Worm (Caenorhabditis elegans) whole organism, L2 larva: Measurements from ENCODE around the gene F07A11.4.

Experiments used
- C34F6.9 ChIP-seq: fragments of 150-350 bp; optimal IDR thresholded peaks from 2 replicates; lab custom pipeline; 2014; ENCODE audit warnings: missing biosample characterization, missing genetic modification characterization
- F13H6.1 ChIP-seq: sonication (generic microtip); optimal IDR thresholded peaks from 2 replicates; lab custom pipeline; 2016; ENCODE audit warnings: missing genetic modification characterization, missing compliant biosample characterization
- R02D3.7 ChIP-seq: fragments of 150-350 bp; optimal IDR thresholded peaks from 2 replicates; lab custom pipeline; 2014; ENCODE audit warnings: missing biosample characterization, missing genetic modification characterization
- alr-1 ChIP-seq: fragments of 150-350 bp; optimal IDR thresholded peaks from 2 replicates; lab custom pipeline; 2014; ENCODE audit warnings: missing biosample characterization, missing genetic modification characterization
- aly-2 ChIP-seq: fragments of 150-350 bp; optimal IDR thresholded peaks from 2 replicates; lab custom pipeline; 2014; ENCODE audit warnings: missing biosample characterization, missing genetic modification characterization
- blmp-1 ChIP-seq: sonication (generic microtip); optimal IDR thresholded peaks from 2 replicates; lab custom pipeline; 2017; ENCODE audit warnings: missing genetic modification characterization, mild to moderate bottlenecking, missing compliant biosample characterization, antibody characterized with exemption, moderate library complexity; ENCODE audit not compliant: insufficient read depth
- ceh-16 ChIP-seq: fragments of 150-350 bp; optimal IDR thresholded peaks from 2 replicates; lab custom pipeline; 2014; ENCODE audit warnings: missing biosample characterization, missing genetic modification characterization
- crh-2 ChIP-seq: sonication (generic microtip); optimal IDR thresholded peaks from 2 replicates; lab custom pipeline; 2017; ENCODE audit warnings: missing biosample characterization, missing genetic modification characterization
- dmd-4 ChIP-seq: sonication (generic microtip); optimal IDR thresholded peaks from 2 replicates; lab custom pipeline; 2017; ENCODE audit warnings: missing biosample characterization, missing genetic modification characterization
- elt-1 ChIP-seq: fragments of 150-350 bp; optimal IDR thresholded peaks from 2 replicates; lab custom pipeline; 2014; ENCODE audit warnings: missing biosample characterization, missing genetic modification characterization
- elt-3 ChIP-seq: sonication (generic microtip); optimal IDR thresholded peaks from 2 replicates; lab custom pipeline; 2017; ENCODE audit warnings: missing biosample characterization, missing genetic modification characterization
- fos-1 ChIP-seq: fragments of 150-350 bp; optimal IDR thresholded peaks from 2 replicates; lab custom pipeline; 2014; ENCODE audit warnings: missing biosample characterization, missing genetic modification characterization
- gmeb-1 ChIP-seq: fragments of 150-350 bp; optimal IDR thresholded peaks from 2 replicates; lab custom pipeline; 2014; ENCODE audit warnings: missing biosample characterization, missing genetic modification characterization
- lin-39 ChIP-seq: fragments of 150-350 bp; optimal IDR thresholded peaks from 2 replicates; lab custom pipeline; 2014; ENCODE audit warnings: missing biosample characterization, missing genetic modification reagents, missing genetic modification characterization
- lsy-2 ChIP-seq, 2 experiments: fragments of 150-350 bp in 1 of 2; sonication (generic microtip) in 1 of 2; optimal IDR thresholded peaks; 2 replicates each; lab custom pipeline; 2014 to 2017; ENCODE audit warnings: missing biosample characterization in 2 of 2, missing genetic modification characterization in 2 of 2
- mab-5 ChIP-seq: fragments of 150-350 bp; optimal IDR thresholded peaks from 2 replicates; lab custom pipeline; 2014; ENCODE audit warnings: missing biosample characterization, missing genetic modification characterization
- mbf-1 ChIP-seq: sonication (generic microtip); optimal IDR thresholded peaks from 2 replicates; lab custom pipeline; 2017; ENCODE audit warnings: missing biosample characterization, missing genetic modification characterization
- mdl-1 ChIP-seq, 2 experiments: fragments of 150-350 bp in 1 of 2; sonication (generic microtip) in 1 of 2; optimal IDR thresholded peaks; 2 replicates each; lab custom pipeline; 2017; ENCODE audit warnings: missing biosample characterization in 2 of 2, missing genetic modification characterization in 2 of 2
- nhr-10 ChIP-seq: sonication (generic microtip); optimal IDR thresholded peaks from 2 replicates; lab custom pipeline; 2017; ENCODE audit warnings: missing biosample characterization, missing genetic modification characterization
- nhr-11 ChIP-seq: fragments of 150-350 bp; optimal IDR thresholded peaks from 2 replicates; lab custom pipeline; 2014; ENCODE audit warnings: missing biosample characterization, missing genetic modification characterization
- nhr-12 ChIP-seq: fragments of 150-350 bp; optimal IDR thresholded peaks from 2 replicates; lab custom pipeline; 2014; ENCODE audit warnings: missing biosample characterization, missing genetic modification characterization
- nhr-129 ChIP-seq: fragments of 150-350 bp; optimal IDR thresholded peaks from 2 replicates; lab custom pipeline; 2014; ENCODE audit warnings: missing biosample characterization, missing genetic modification characterization
- nhr-21 ChIP-seq: fragments of 150-350 bp; optimal IDR thresholded peaks from 2 replicates; lab custom pipeline; 2014; ENCODE audit warnings: missing biosample characterization, missing genetic modification characterization
- nhr-23 ChIP-seq: fragments of 150-350 bp; optimal IDR thresholded peaks from 2 replicates; lab custom pipeline; 2014; ENCODE audit warnings: missing biosample characterization, missing genetic modification reagents, missing genetic modification characterization
- nhr-237 ChIP-seq: fragments of 150-350 bp; optimal IDR thresholded peaks from 2 replicates; lab custom pipeline; 2014; ENCODE audit warnings: missing biosample characterization, missing genetic modification characterization
- nhr-25 ChIP-seq: fragments of 150-350 bp; sonication (generic microtip); optimal IDR thresholded peaks from 3 replicates; lab custom pipeline; 2014; ENCODE audit warnings: missing biosample characterization, missing genetic modification characterization
- nhr-6 ChIP-seq: fragments of 150-350 bp; optimal IDR thresholded peaks from 2 replicates; lab custom pipeline; 2014; ENCODE audit warnings: missing biosample characterization, missing genetic modification characterization
- nhr-77 ChIP-seq: fragments of 150-350 bp; optimal IDR thresholded peaks from 2 replicates; lab custom pipeline; 2014; ENCODE audit warnings: missing biosample characterization, missing genetic modification characterization
- peb-1 ChIP-seq: fragments of 150-350 bp; optimal IDR thresholded peaks from 2 replicates; lab custom pipeline; 2014; ENCODE audit warnings: missing biosample characterization, missing genetic modification characterization
- sem-4 ChIP-seq: fragments of 150-350 bp; optimal IDR thresholded peaks from 2 replicates; lab custom pipeline; 2014; ENCODE audit warnings: missing biosample characterization, missing genetic modification reagents, missing genetic modification characterization
- skn-1 ChIP-seq: sonication (generic microtip); optimal IDR thresholded peaks from 2 replicates; lab custom pipeline; 2017; ENCODE audit warnings: missing biosample characterization, missing genetic modification characterization
- sma-3 ChIP-seq: sonication (generic microtip); optimal IDR thresholded peaks from 2 replicates; lab custom pipeline; 2016; ENCODE audit warnings: missing genetic modification reagents, missing genetic modification characterization, missing compliant biosample characterization
- sma-9 ChIP-seq, 2 experiments: fragments of 150-350 bp in 1 of 2; sonication (generic microtip) in 1 of 2; optimal IDR thresholded peaks; 2 replicates each; lab custom pipeline; 2014 to 2016; ENCODE audit warnings: missing genetic modification characterization in 2 of 2, mild to moderate bottlenecking in 1 of 2, missing biosample characterization in 1 of 2, missing compliant biosample characterization in 1 of 2, missing genetic modification reagents in 1 of 2, moderate library complexity in 1 of 2
- snpc-4 ChIP-seq: fragments of 150-350 bp; optimal IDR thresholded peaks from 2 replicates; lab custom pipeline; 2014; ENCODE audit warnings: missing biosample characterization, missing genetic modification characterization
- unc-62 ChIP-seq: fragments of 150-350 bp; optimal IDR thresholded peaks from 2 replicates; lab custom pipeline; 2014; ENCODE audit warnings: missing biosample characterization, missing genetic modification reagents, missing genetic modification characterization
- zag-1 ChIP-seq: fragments of 150-350 bp; optimal IDR thresholded peaks from 2 replicates; lab custom pipeline; 2014; ENCODE audit warnings: missing biosample characterization, missing genetic modification characterization
- ztf-11 ChIP-seq: sonication (generic microtip); optimal IDR thresholded peaks from 2 replicates; lab custom pipeline; 2017; ENCODE audit warnings: missing biosample characterization, missing genetic modification characterization
- ztf-4 ChIP-seq: fragments of 150-350 bp; optimal IDR thresholded peaks from 2 replicates; lab custom pipeline; 2014; ENCODE audit warnings: missing biosample characterization, missing genetic modification characterization

F07A11.4 gene

DNA sequence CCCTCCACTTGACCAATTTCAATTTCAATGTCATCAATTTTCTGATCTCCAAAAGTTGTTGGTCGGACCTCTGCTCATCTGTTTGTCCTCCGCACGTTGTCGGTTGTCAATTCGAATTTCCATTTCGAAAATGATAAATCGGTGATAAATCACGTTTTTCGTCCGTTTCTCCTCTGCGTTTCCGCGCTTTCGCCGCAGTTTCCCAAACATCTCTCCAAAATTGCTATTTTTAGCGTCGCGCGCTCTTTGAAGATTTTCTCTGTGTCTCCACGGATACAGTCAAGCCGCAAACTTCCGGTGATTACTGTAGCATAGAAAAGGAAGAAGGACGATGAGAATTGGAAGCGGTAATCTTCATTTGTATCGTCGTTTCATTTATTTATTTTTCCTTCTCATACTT, 41.2 kb downstream of the F07A11.4 start (continued):
- TF ChIP-seq unc-62 (GFP tag; lab: Kevin White, UChicago) (no peak), elt-1 (tag; lab: Kevin White, UChicago) (no peak), R02D3.7 (tag; lab: Kevin White, UChicago) (no peak), mdl-1 (tag; optimal IDR thresholded peaks at IDR 0.05; lab: Kevin White, UChicago) (peak in 1 of 2 experiments; percentile 39), peb-1 (no peak), dmd-4 (no peak), aly-2 (no peak), skn-1 (tag; lab: Kevin White, UChicago) (no peak), mab-5 (no peak), fos-1 (tag; lab: Kevin White, UChicago) (no peak), ztf-4 (tag; lab: Kevin White, UChicago) (no peak), zag-1 (no peak), nhr-23 (tag; lab: Kevin White, UChicago) (no peak), nhr-10 (tag; lab: Kevin White, UChicago) (no peak), sma-9 (GFP tag; optimal IDR thresholded peaks at IDR 0.05; lab: Kevin White, UChicago) (peak; percentile 75), sma-9 (tag; optimal IDR thresholded peaks at IDR 0.05; lab: Kevin White, UChicago) (no peak), nhr-25 (tag; lab: Kevin White, UChicago) (peak; percentile 69), sma-3 (GFP tag; lab: Kevin White, UChicago) (peak; percentile 86)
- TF ChIP-seq, all 48 proteins: peak for 10

DNA sequence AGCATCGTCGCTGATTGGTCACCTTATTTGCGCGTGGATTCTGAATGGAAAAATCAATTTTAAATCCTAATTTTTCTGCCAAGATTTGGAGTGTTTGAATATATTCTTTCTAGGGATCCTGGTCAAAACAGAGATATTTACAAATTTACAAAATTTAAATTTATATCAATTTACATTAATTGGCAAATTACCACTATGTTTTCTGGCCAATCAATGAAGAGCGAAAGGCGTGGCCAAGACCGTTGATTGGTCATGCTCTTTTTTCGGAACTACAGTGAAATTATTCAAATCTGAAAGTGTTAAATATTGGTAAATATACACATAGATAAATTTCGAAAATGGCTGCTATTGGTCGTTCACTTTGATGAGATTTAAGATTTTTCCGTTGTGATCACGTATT, 41.9 kb downstream of the F07A11.4 start:
- no peak for TF ChIP-seq fos-1 (tag; lab: Kevin White, UChicago)
- no peak for TF ChIP-seq lsy-2 (tag; optimal IDR thresholded peaks at IDR 0.05; lab: Kevin White, UChicago)
- no peak for TF ChIP-seq nhr-12
- TF ChIP-seq nhr-25 (tag; lab: Kevin White, UChicago), result no peak
- TF ChIP-seq snpc-4 (tag; lab: Kevin White, UChicago), result no peak
- TF ChIP-seq ztf-11 (tag; lab: Kevin White, UChicago), result no peak
- TF ChIP-seq mab-5, result no peak
- no peak for TF ChIP-seq elt-3 (tag; lab: Kevin White, UChicago)
- no peak for TF ChIP-seq gmeb-1 (tag; lab: Kevin White, UChicago)
- no peak for TF ChIP-seq ceh-16 (tag; lab: Kevin White, UChicago)

DNA sequence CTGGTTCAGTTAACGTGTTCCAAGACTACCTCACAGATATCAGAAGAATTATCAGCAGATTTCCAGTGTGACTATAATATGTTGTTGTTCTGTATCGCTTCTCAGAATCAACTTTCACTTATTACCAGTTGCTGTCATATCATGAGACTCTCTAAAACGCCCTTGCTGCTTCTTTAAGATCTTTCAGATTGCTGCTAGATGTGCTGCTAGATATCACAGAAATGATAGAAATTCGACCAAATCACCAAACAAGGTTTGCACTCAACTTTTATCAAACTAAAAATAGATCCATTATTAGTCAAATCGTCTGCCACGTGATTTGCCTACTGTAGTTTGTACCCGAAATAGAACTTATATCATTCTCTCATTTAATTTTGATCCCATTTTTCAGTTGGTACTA, 43.7 kb downstream of the F07A11.4 start:
- TF ChIP-seq lin-39 (tag; lab: Kevin White, UChicago) (no peak), nhr-25 (tag; lab: Kevin White, UChicago) (peak; percentile 2), sma-3 (GFP tag; lab: Kevin White, UChicago) (peak; percentile 10)

DNA sequence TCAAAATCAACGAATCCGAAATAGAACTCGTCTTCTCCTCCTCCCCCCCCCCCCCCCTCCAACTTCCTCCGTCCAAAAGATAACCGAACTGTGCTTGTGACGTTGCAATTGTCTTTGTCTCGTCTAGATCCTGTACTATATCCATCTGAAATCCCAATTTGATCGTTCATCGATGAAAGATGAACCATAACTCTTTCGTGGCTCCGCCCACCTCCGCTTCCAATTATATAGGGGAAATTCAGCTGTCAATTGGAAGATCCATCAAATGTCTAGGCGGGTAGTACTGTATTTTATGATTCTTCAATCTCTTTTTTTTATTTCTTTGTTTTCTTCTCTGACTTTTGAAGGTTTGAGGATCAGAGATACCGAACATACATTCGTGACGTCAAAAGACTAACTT, 44.6 kb downstream of the F07A11.4 start:
- TF ChIP-seq crh-2 (tag; lab: Kevin White, UChicago) (no peak), sma-9 (GFP tag; optimal IDR thresholded peaks at IDR 0.05; lab: Kevin White, UChicago) (peak; percentile 4), sma-9 (tag; optimal IDR thresholded peaks at IDR 0.05; lab: Kevin White, UChicago) (no peak), nhr-11 (tag; lab: Kevin White, UChicago) (no peak), unc-62 (GFP tag; lab: Kevin White, UChicago) (no peak)

DNA sequence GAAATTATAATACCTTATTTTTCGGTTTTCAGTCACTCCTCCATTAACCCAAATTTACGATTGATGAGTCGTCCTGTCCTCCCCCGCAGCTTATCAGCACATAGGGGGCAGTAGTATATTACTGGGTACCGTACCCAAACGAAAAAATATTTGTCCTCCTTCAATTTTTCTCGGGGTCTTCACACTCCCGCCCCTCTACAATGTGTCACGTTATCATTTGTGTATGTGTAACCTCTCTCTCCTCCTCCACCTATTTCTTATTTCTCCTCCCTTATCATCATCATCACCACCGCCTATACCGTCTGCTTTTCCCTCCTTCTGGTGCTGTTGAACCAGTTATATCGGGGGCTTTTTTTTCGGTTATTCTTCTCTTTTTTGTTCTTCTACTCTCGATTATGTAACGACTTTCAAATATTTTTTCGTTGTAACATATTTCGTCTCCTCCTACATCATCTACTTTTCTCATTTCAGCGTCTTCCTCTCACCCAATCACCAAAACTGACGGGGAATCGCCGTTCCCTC, 45.5 kb downstream of the F07A11.4 start, which contains the start of gene ghi-1:
TSS of gene ghi-1 (plus strand) at position 472 of the 522 bp plus-strand sequence.
- TF ChIP-seq sem-4 (tag; lab: Kevin White, UChicago) (no peak), sma-9 (GFP tag; optimal IDR thresholded peaks at IDR 0.05; lab: Kevin White, UChicago) (peak; percentile 19), sma-9 (tag; optimal IDR thresholded peaks at IDR 0.05; lab: Kevin White, UChicago) (no peak), mab-5 (no peak), ztf-11 (tag; lab: Kevin White, UChicago) (no peak), elt-3 (tag; lab: Kevin White, UChicago) (no peak), nhr-23 (tag; lab: Kevin White, UChicago) (no peak), sma-3 (GFP tag; lab: Kevin White, UChicago) (peak; percentile 8), nhr-129 (no peak), nhr-77 (no peak), C34F6.9 (tag; lab: Kevin White, UChicago) (no peak), skn-1 (tag; lab: Kevin White, UChicago) (no peak), mdl-1 (tag; optimal IDR thresholded peaks at IDR 0.05; lab: Kevin White, UChicago) (no peak), unc-62 (GFP tag; lab: Kevin White, UChicago) (no peak), nhr-12 (no peak), nhr-237 (tag; lab: Kevin White, UChicago) (no peak), nhr-10 (tag; lab: Kevin White, UChicago) (no peak), R02D3.7 (tag; lab: Kevin White, UChicago) (no peak), ceh-16 (tag; lab: Kevin White, UChicago) (no peak), nhr-25 (tag; lab: Kevin White, UChicago) (peak; percentile 11), nhr-21 (tag; lab: Kevin White, UChicago) (no peak), nhr-6 (tag; lab: Kevin White, UChicago) (no peak), alr-1 (no peak), fos-1 (tag; lab: Kevin White, UChicago) (peak; percentile 54), F13H6.1 (tag; lab: Kevin White, UChicago) (no peak), blmp-1 (tag; lab: Kevin White, UChicago) (no peak), mbf-1 (tag; lab: Kevin White, UChicago) (no peak), gmeb-1 (tag; lab: Kevin White, UChicago) (no peak), lsy-2 (tag; optimal IDR thresholded peaks at IDR 0.05; lab: Kevin White, UChicago) (no peak), lin-39 (tag; lab: Kevin White, UChicago) (no peak)
